Worm (Caenorhabditis elegans): Measurements from ENCODE around the gene Y38H6C.15.

DNA sequence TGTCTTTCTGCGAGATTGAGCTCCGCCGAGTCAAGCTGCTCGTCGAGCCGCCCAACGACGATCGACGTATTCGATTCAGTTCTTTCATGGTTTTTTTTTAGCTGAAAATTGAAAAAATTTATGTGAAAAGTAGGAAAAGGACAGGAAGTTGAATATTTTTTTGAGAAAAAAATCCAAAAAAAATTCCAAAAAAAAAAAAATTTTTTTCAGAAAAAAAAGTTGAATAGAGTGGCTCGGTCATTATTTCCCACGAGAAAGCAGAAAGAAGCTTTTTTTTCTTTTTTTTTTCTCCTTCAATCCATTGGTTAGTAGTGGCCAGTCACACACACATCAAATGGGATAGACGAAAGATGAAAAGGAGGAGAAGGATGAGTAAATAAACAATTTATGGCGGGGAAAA, 50.8 kb downstream of the Y38H6C.15 start, which contains the start of gene dhcr-7:
- TF ChIP-seq fkh-10 (GFP tag; optimal IDR thresholded peaks at IDR 0.05), result no peak
- no peak for TF ChIP-seq dve-1 (tag; optimal IDR thresholded peaks at IDR 0.05)
- no peak for TF ChIP-seq ceh-9 (tag; optimal IDR thresholded peaks at IDR 0.05)
